Fruit fly (Drosophila melanogaster) whole organism, pupa: ENCODE measurements around the gene Cyp40.

ENCODE experiments used
- CG34367 ChIP-seq: fragments of 200-800 bp; sonication (Bioruptor generic); optimal IDR thresholded peaks from 2 replicates; lab custom pipeline; 2018; ENCODE audit warnings: missing biosample characterization, mild to moderate bottlenecking, missing genetic modification characterization
- Pif1A ChIP-seq: fragments of 200-800 bp; sonication (Bioruptor generic); optimal IDR thresholded peaks from 3 replicates; lab custom pipeline; 2016; ENCODE audit warnings: missing biosample characterization, missing genetic modification characterization
- rn ChIP-seq: fragments of 200-800 bp; sonication (Bioruptor generic); IDR thresholded peaks from 2 replicates; pipeline ENCODE4 v1.3.6; 2022; ENCODE audit warnings: missing biosample characterization, missing genetic modification characterization

DNA sequence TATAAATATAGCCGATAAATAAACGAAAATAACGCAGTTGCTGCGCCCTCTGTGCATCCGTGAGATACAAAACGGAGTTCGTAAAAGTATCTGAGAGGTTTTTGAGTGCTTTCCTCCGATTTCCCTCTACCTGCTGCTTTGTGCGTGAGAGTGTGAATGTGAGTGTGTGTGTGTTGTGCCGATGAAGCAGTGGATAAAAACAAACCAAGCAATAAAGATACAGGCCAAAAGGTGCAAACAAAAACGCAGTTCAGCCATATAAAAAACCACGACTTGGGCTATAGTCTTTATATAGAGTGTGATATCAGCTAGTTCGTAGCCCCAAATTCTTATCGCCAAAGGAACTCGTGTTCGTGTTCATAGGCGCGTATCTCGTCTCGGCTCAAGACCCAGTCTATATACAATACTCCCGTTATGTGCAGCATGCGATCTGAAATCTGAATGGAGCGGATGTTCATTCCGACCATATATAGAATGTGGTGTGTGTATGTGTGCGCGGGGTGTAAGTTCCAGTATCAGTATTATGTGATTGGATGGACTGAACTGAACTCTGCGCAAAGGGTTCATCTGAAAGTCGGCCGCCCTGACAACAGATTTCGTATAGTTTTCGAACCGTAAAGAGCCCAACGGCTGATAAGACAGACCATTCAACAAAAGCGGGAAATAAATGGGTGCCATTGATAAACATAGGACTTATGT lies 12.9 kb upstream of the Cyp40 start:
- TF ChIP-seq rn (GFP tag; lab: Robert Waterston, UW) (no peak), Pif1A (GFP tag; lab: Kevin White, UChicago) (no peak), CG34367 (tag; lab: Kevin White, UChicago) (no peak)
